Worm (Caenorhabditis elegans): ENCODE results near the gene gip-1.
A peak's percentile ranks its signal among the peaks of the same experiment; 100 is the strongest.

gip-1 gene

ce11 chrIII:2375918-2376317, 28.5 kb downstream of the gip-1 start, which contains the start of gene H14E04.2 (continued):
- TF ChIP-seq unc-62 (GFP tag; optimal IDR thresholded peaks at IDR 0.05) (no peak), egl-27 (tag; optimal IDR thresholded peaks at IDR 0.05) (no peak), nhr-21 (tag; optimal IDR thresholded peaks at IDR 0.05) (peak; percentile 82)

ce11 chrIII:2384364-2384763, 37.0 kb downstream of the gip-1 start:
- TF ChIP-seq dmd-4 (tag; optimal IDR thresholded peaks at IDR 0.05) (no peak), elt-3 (tag; optimal IDR thresholded peaks at IDR 0.05) (no peak), fos-1 (tag; optimal IDR thresholded peaks at IDR 0.05) (no peak), ceh-82 (tag; optimal IDR thresholded peaks at IDR 0.05) (no peak), peb-1 (tag; optimal IDR thresholded peaks at IDR 0.05) (no peak), egl-27 (tag; optimal IDR thresholded peaks at IDR 0.05) (no peak), nhr-237 (tag; optimal IDR thresholded peaks at IDR 0.05) (no peak), zag-1 (tag; optimal IDR thresholded peaks at IDR 0.05) (no peak), unc-55 (GFP tag; optimal IDR thresholded peaks at IDR 0.05) (no peak), unc-39 (tag; optimal IDR thresholded peaks at IDR 0.05) (no peak), Y55F3AM.14 (GFP tag; optimal IDR thresholded peaks at IDR 0.05) (no peak), sma-9 (GFP tag; optimal IDR thresholded peaks at IDR 0.05) (no peak), sma-9 (tag; optimal IDR thresholded peaks at IDR 0.05) (no peak), mbf-1 (tag; optimal IDR thresholded peaks at IDR 0.05) (no peak), nhr-77 (tag; optimal IDR thresholded peaks at IDR 0.05) (no peak), ztf-1 (GFP tag; conservative IDR thresholded peaks at IDR 0.05) (no peak), nhr-12 (tag; optimal IDR thresholded peaks at IDR 0.05) (no peak)

ce11 chrIII:2386483-2386882, 39.1 kb downstream of the gip-1 start, which contains the start of gene H14E04.3:
TSS of gene H14E04.3 (minus strand) at chrIII:2386583.
- TF ChIP-seq ceh-82 (tag; optimal IDR thresholded peaks at IDR 0.05) (no peak), nhr-12 (tag; optimal IDR thresholded peaks at IDR 0.05) (no peak), nhr-77 (tag; optimal IDR thresholded peaks at IDR 0.05) (no peak), mdl-1 (tag; optimal IDR thresholded peaks at IDR 0.05) (no peak), C34F6.9 (tag; optimal IDR thresholded peaks at IDR 0.05) (no peak), lin-11 (tag; optimal IDR thresholded peaks at IDR 0.05) (no peak), lsy-2 (tag; optimal IDR thresholded peaks at IDR 0.05) (no peak), fos-1 (tag; optimal IDR thresholded peaks at IDR 0.05) (no peak), gmeb-1 (tag; optimal IDR thresholded peaks at IDR 0.05) (no peak), lin-39 (tag; optimal IDR thresholded peaks at IDR 0.05) (no peak), ztf-11 (tag; optimal IDR thresholded peaks at IDR 0.05) (no peak), unc-62 (GFP tag; optimal IDR thresholded peaks at IDR 0.05) (no peak), mbf-1 (tag; optimal IDR thresholded peaks at IDR 0.05) (no peak), unc-55 (GFP tag; optimal IDR thresholded peaks at IDR 0.05) (no peak), alr-1 (tag; optimal IDR thresholded peaks at IDR 0.05) (no peak), elt-1 (tag; optimal IDR thresholded peaks at IDR 0.05) (no peak), nhr-23 (tag; optimal IDR thresholded peaks at IDR 0.05) (no peak), elt-3 (tag; optimal IDR thresholded peaks at IDR 0.05) (no peak), egl-27 (tag; optimal IDR thresholded peaks at IDR 0.05) (no peak)

ce11 chrIII:2391704-2392103, 44.3 kb downstream of the gip-1 start:
- TF ChIP-seq unc-39 (tag; optimal IDR thresholded peaks at IDR 0.05) (no peak), sem-4 (tag; optimal IDR thresholded peaks at IDR 0.05) (no peak), fos-1 (tag; optimal IDR thresholded peaks at IDR 0.05) (no peak), mab-5 (tag; optimal IDR thresholded peaks at IDR 0.05) (no peak), egl-27 (tag; optimal IDR thresholded peaks at IDR 0.05) (peak; percentile 5)

- TF ChIP-seq ztf-1 (GFP tag; conservative IDR thresholded peaks at IDR 0.05) (no peak), dmd-4 (tag; optimal IDR thresholded peaks at IDR 0.05) (no peak), alr-1 (tag; optimal IDR thresholded peaks at IDR 0.05) (no peak), unc-55 (GFP tag; optimal IDR thresholded peaks at IDR 0.05) (no peak), lsy-2 (tag; optimal IDR thresholded peaks at IDR 0.05) (peak in 1 of 2 experiments; percentile 61), lin-13 (GFP tag; optimal IDR thresholded peaks at IDR 0.05) (peak; percentile 6), mbf-1 (tag; optimal IDR thresholded peaks at IDR 0.05) (no peak), nhr-21 (tag; optimal IDR thresholded peaks at IDR 0.05) (no peak), blmp-1 (tag; optimal IDR thresholded peaks at IDR 0.05; ENCODE audit: insufficient read depth) (no peak)
Observed at ce11 chrIII:2393666-2394154, 46.3 kb downstream of the gip-1 start.

Data from whole organism, L2 larva.